Fruit fly (Drosophila melanogaster) whole organism, wandering third instar larva: Measurements from ENCODE around the gene CG14721.

Experiments
- Mio ChIP-seq: sonication (Bioruptor generic); optimal IDR thresholded peaks from 2 replicates; lab custom pipeline; 2016; ENCODE audit warnings: missing biosample characterization, missing genetic modification characterization
- h ChIP-seq: fragments of 200-800 bp; sonication (Bioruptor generic); optimal IDR thresholded peaks from 3 replicates; lab custom pipeline; 2016; ENCODE audit warnings: missing biosample characterization, mild to moderate bottlenecking, missing genetic modification characterization

DNA sequence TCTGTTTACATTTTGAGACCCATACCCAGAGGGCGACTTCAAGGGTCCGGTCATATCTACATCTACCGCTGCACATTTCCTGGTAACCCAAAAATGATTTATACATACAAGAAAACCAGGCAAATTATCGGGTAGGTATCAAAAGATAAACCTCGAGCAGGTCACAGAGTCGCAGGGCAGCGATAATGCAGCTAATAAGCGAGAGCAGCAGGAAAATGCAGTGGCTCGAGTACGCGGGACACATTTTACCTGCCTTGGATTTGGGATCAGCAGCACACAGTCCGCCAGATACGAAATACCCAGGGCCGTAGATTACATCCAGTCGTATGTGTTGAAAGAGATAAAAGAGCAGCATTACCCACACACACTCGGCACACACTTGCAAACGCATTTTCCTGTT is 40.0 kb downstream of the CG14721 start:
- TF ChIP-seq Mio (GFP tag; lab: Kevin White, UChicago): no peak
- TF ChIP-seq h (GFP tag; lab: Kevin White, UChicago): no peak
